Worm (Caenorhabditis elegans) whole organism, L3 larva: ENCODE measurements around the gene sup-26.

Experiments
- R02D3.7 ChIP-seq: fragments of 150-350 bp; optimal IDR thresholded peaks from 2 replicates; lab custom pipeline; 2014; ENCODE audit warnings: missing biosample characterization, missing genetic modification characterization
- aly-2 ChIP-seq: fragments of 150-350 bp; optimal IDR thresholded peaks from 2 replicates; lab custom pipeline; 2014; ENCODE audit warnings: missing biosample characterization, missing genetic modification characterization
- ceh-16 ChIP-seq: sonication (generic microtip); optimal IDR thresholded peaks from 2 replicates; lab custom pipeline; 2017; ENCODE audit warnings: missing biosample characterization, missing genetic modification characterization
- ceh-28 ChIP-seq: fragments of 150-350 bp; optimal IDR thresholded peaks from 2 replicates; lab custom pipeline; 2014; ENCODE audit warnings: missing biosample characterization, missing genetic modification reagents, missing genetic modification characterization
- ceh-82 ChIP-seq: fragments of 150-350 bp; optimal IDR thresholded peaks from 2 replicates; lab custom pipeline; 2014; ENCODE audit warnings: missing biosample characterization, missing genetic modification characterization
- ceh-9 ChIP-seq: sonication (generic microtip); optimal IDR thresholded peaks from 2 replicates; lab custom pipeline; 2018; ENCODE audit warnings: missing biosample characterization, missing genetic modification characterization
- daf-12 ChIP-seq: fragments of 150-350 bp; optimal IDR thresholded peaks from 2 replicates; lab custom pipeline; 2014; ENCODE audit warnings: missing biosample characterization, missing genetic modification reagents, missing genetic modification characterization
- egl-27 ChIP-seq: sonication (generic microtip); optimal IDR thresholded peaks from 4 replicates; lab custom pipeline; 2017; ENCODE audit warnings: missing biosample characterization, missing genetic modification reagents, missing genetic modification characterization
- egl-5 ChIP-seq: fragments of 150-350 bp; optimal IDR thresholded peaks from 2 replicates; lab custom pipeline; 2017; ENCODE audit warnings: missing biosample characterization, missing genetic modification reagents, missing genetic modification characterization, inconsistent platforms
- elt-2 ChIP-seq: sonication (generic microtip); optimal IDR thresholded peaks from 2 replicates; lab custom pipeline; 2016; ENCODE audit warnings: missing genetic modification reagents, mild to moderate bottlenecking, missing genetic modification characterization, missing compliant biosample characterization
- elt-3 ChIP-seq, 3 experiments: fragments of 150-350 bp in 1 of 3; sonication (generic microtip) in 2 of 3; optimal IDR thresholded peaks; 2 replicates in 2 of 3; 4 replicates in 1 of 3; lab custom pipeline; 2014 to 2017; ENCODE audit warnings: missing biosample characterization in 3 of 3, missing genetic modification characterization in 3 of 3
- eor-1 ChIP-seq, 2 experiments: fragments of 150-350 bp; optimal IDR thresholded peaks; 2 replicates each; lab custom pipeline; 2014 to 2018; ENCODE audit warnings: missing biosample characterization in 2 of 2, missing genetic modification characterization in 2 of 2
- fkh-10 ChIP-seq: sonication (generic microtip); optimal IDR thresholded peaks from 2 replicates; lab custom pipeline; 2017; ENCODE audit warnings: missing biosample characterization, missing genetic modification reagents, missing genetic modification characterization
- fkh-2 ChIP-seq: fragments of 150-350 bp; optimal IDR thresholded peaks from 2 replicates; lab custom pipeline; 2014; ENCODE audit warnings: missing biosample characterization, missing genetic modification reagents, missing genetic modification characterization
- fos-1 ChIP-seq: fragments of 150-350 bp; optimal IDR thresholded peaks from 2 replicates; lab custom pipeline; 2014; ENCODE audit warnings: missing biosample characterization, missing genetic modification characterization
- hmg-11 ChIP-seq: sonication (generic microtip); optimal IDR thresholded peaks from 2 replicates; lab custom pipeline; 2016; ENCODE audit warnings: missing genetic modification characterization, missing compliant biosample characterization
- jun-1 ChIP-seq: fragments of 150-350 bp; optimal IDR thresholded peaks from 2 replicates; lab custom pipeline; 2014; ENCODE audit warnings: missing biosample characterization, missing genetic modification reagents, missing genetic modification characterization
- lin-15B ChIP-seq: fragments of 150-350 bp; optimal IDR thresholded peaks from 2 replicates; lab custom pipeline; 2014; ENCODE audit warnings: missing biosample characterization, missing genetic modification characterization
- lin-39 ChIP-seq: fragments of 150-350 bp; optimal IDR thresholded peaks from 2 replicates; lab custom pipeline; 2018; ENCODE audit warnings: missing biosample characterization, missing genetic modification reagents, missing genetic modification characterization
- lsy-12 ChIP-seq: sonication (generic microtip); optimal IDR thresholded peaks from 2 replicates; lab custom pipeline; 2016; ENCODE audit warnings: mild to moderate bottlenecking, missing genetic modification characterization, missing compliant biosample characterization
- nfya-1 ChIP-seq: sonication (generic microtip); optimal IDR thresholded peaks from 2 replicates; lab custom pipeline; 2017; ENCODE audit warnings: missing genetic modification characterization, mild to moderate bottlenecking, missing compliant biosample characterization, antibody characterized with exemption, moderate library complexity; ENCODE audit not compliant: insufficient read depth
- nhr-11 ChIP-seq: fragments of 150-350 bp; optimal IDR thresholded peaks from 2 replicates; lab custom pipeline; 2014; ENCODE audit warnings: missing biosample characterization, missing genetic modification characterization
- nhr-12 ChIP-seq: fragments of 150-350 bp; optimal IDR thresholded peaks from 2 replicates; lab custom pipeline; 2014; ENCODE audit warnings: missing biosample characterization, missing genetic modification characterization
- nhr-23 ChIP-seq: fragments of 150-350 bp; optimal IDR thresholded peaks from 2 replicates; lab custom pipeline; 2014; ENCODE audit warnings: missing biosample characterization, missing genetic modification reagents, missing genetic modification characterization
- nhr-25 ChIP-seq: sonication (generic microtip); optimal IDR thresholded peaks from 2 replicates; lab custom pipeline; 2017; ENCODE audit warnings: missing biosample characterization, missing genetic modification characterization
- nhr-28 ChIP-seq: fragments of 150-350 bp; optimal IDR thresholded peaks from 2 replicates; lab custom pipeline; 2014; ENCODE audit warnings: missing biosample characterization, missing genetic modification characterization
- nhr-43 ChIP-seq: sonication (generic microtip); optimal IDR thresholded peaks from 2 replicates; lab custom pipeline; 2016; ENCODE audit warnings: mild to moderate bottlenecking, missing genetic modification characterization, missing compliant biosample characterization; ENCODE audit not compliant: poor library complexity, severe bottlenecking
- nhr-67 ChIP-seq: fragments of 150-350 bp; optimal IDR thresholded peaks from 2 replicates; lab custom pipeline; 2014; ENCODE audit warnings: missing biosample characterization, missing genetic modification characterization
- nhr-76 ChIP-seq: fragments of 150-350 bp; sonication (generic microtip); optimal IDR thresholded peaks from 5 replicates; lab custom pipeline; 2014; ENCODE audit warnings: missing biosample characterization, missing genetic modification characterization
- pha-4 ChIP-seq: fragments of 150-350 bp; optimal IDR thresholded peaks from 2 replicates; lab custom pipeline; 2014; ENCODE audit warnings: missing biosample characterization, missing genetic modification reagents, missing genetic modification characterization
- pqm-1 ChIP-seq: fragments of 150-350 bp; optimal IDR thresholded peaks from 2 replicates; lab custom pipeline; 2017; ENCODE audit warnings: missing biosample characterization, missing genetic modification characterization, inconsistent platforms
- skn-1 ChIP-seq: fragments of 150-350 bp; optimal IDR thresholded peaks from 2 replicates; lab custom pipeline; 2014; ENCODE audit warnings: missing biosample characterization, missing genetic modification characterization
- snpc-4 ChIP-seq: fragments of 150-350 bp; optimal IDR thresholded peaks from 2 replicates; lab custom pipeline; 2014; ENCODE audit warnings: missing biosample characterization, missing genetic modification characterization
- tbx-2 ChIP-seq: sonication (generic microtip); optimal IDR thresholded peaks from 2 replicates; lab custom pipeline; 2016; ENCODE audit warnings: mild to moderate bottlenecking, missing genetic modification characterization, missing compliant biosample characterization
- unc-39 ChIP-seq: sonication (generic microtip); optimal IDR thresholded peaks from 4 replicates; lab custom pipeline; 2017; ENCODE audit warnings: missing biosample characterization, missing genetic modification characterization
- unc-62 ChIP-seq: fragments of 150-350 bp; sonication (generic microtip); optimal IDR thresholded peaks from 4 replicates; lab custom pipeline; 2014; ENCODE audit warnings: missing biosample characterization, missing genetic modification reagents, missing genetic modification characterization
- zag-1 ChIP-seq: fragments of 150-350 bp; optimal IDR thresholded peaks from 2 replicates; lab custom pipeline; 2014; ENCODE audit warnings: missing biosample characterization, missing genetic modification characterization
- ztf-11 ChIP-seq: fragments of 150-350 bp; optimal IDR thresholded peaks from 2 replicates; lab custom pipeline; 2014; ENCODE audit warnings: missing biosample characterization, missing genetic modification characterization

Gene sup-26

ce11 chrIII:4281955-4282618, 2.1 kb upstream of the sup-26 start (continued):
- TF ChIP-seq nhr-43 (tag; lab: Kevin White, UChicago) (peak; percentile 98), unc-62 (GFP tag; lab: Kevin White, UChicago) (peak; percentile 98), egl-27 (tag; lab: Kevin White, UChicago) (peak; percentile 72), zag-1 (peak; percentile 75), jun-1 (peak; percentile 97), hmg-11 (tag; lab: Kevin White, UChicago) (peak; percentile 98), nhr-11 (tag; lab: Kevin White, UChicago) (peak; percentile 92), fkh-2 (tag; lab: Kevin White, UChicago) (no peak), lin-15B (peak; percentile 85), nhr-67 (tag; lab: Kevin White, UChicago) (no peak), unc-39 (tag; lab: Kevin White, UChicago) (no peak), aly-2 (tag; lab: Kevin White, UChicago) (peak; percentile 51), ztf-11 (tag; lab: Kevin White, UChicago) (no peak), nhr-28 (peak; percentile 40), ceh-82 (peak; percentile 82), nhr-23 (tag; lab: Kevin White, UChicago) (peak; percentile 98), daf-12 (tag; lab: Kevin White, UChicago) (peak; percentile 64), skn-1 (tag; lab: Kevin White, UChicago) (no peak), egl-5 (tag; lab: Kevin White, UChicago) (peak; percentile 92)

ce11 chrIII:4278203-4278602, 1.8 kb downstream of the sup-26 start:
- TF ChIP-seq nhr-12 (tag; lab: Kevin White, UChicago) (no peak), tbx-2 (tag; lab: Kevin White, UChicago) (no peak), nhr-25 (tag; lab: Kevin White, UChicago) (no peak), ceh-9 (tag; lab: Kevin White, UChicago) (no peak), R02D3.7 (tag; lab: Kevin White, UChicago) (no peak), pqm-1 (no peak), pha-4 (no peak)

- TF ChIP-seq fos-1 (tag; lab: Kevin White, UChicago) = no peak
- TF ChIP-seq elt-3 (tag; optimal IDR thresholded peaks at IDR 0.05; lab: Kevin White, UChicago) = no peak
- no peak for TF ChIP-seq snpc-4 (tag; lab: Kevin White, UChicago)
- no peak for TF ChIP-seq daf-12 (tag; lab: Kevin White, UChicago)
- no peak for TF ChIP-seq pha-4
- no peak for TF ChIP-seq fkh-10
- no peak for TF ChIP-seq nhr-76
- no peak for TF ChIP-seq egl-5 (tag; lab: Kevin White, UChicago)
- no peak for TF ChIP-seq lin-15B
- TF ChIP-seq eor-1 (tag; optimal IDR thresholded peaks at IDR 0.05; lab: Kevin White, UChicago) = no peak
- TF ChIP-seq ceh-28 = no peak
- TF ChIP-seq nfya-1 (tag; lab: Kevin White, UChicago) = no peak
- no peak for TF ChIP-seq zag-1
- no peak for TF ChIP-seq unc-62 (GFP tag; lab: Kevin White, UChicago)
- no peak for TF ChIP-seq ztf-11 (tag; lab: Kevin White, UChicago)
- TF ChIP-seq lsy-12 = no peak
- TF ChIP-seq nhr-12 (tag; lab: Kevin White, UChicago) = no peak
- no peak for TF ChIP-seq ceh-16 (tag; lab: Kevin White, UChicago)
- no peak for TF ChIP-seq elt-2 (tag; lab: Kevin White, UChicago)
Observed at ce11 chrIII:4277762-4278161, 2.3 kb downstream of the sup-26 start.

ce11 chrIII:4276277-4276676, 3.7 kb downstream of the sup-26 start:
- TF ChIP-seq ceh-28 (no peak), nhr-43 (tag; lab: Kevin White, UChicago) (no peak), nhr-11 (tag; lab: Kevin White, UChicago) (no peak), nfya-1 (tag; lab: Kevin White, UChicago) (no peak), lin-39 (tag; lab: Kevin White, UChicago) (no peak), tbx-2 (tag; lab: Kevin White, UChicago) (no peak), unc-39 (tag; lab: Kevin White, UChicago) (no peak), eor-1 (tag; optimal IDR thresholded peaks at IDR 0.05; lab: Kevin White, UChicago) (no peak), snpc-4 (tag; lab: Kevin White, UChicago) (no peak), fkh-2 (tag; lab: Kevin White, UChicago) (no peak), unc-62 (GFP tag; lab: Kevin White, UChicago) (no peak), aly-2 (tag; lab: Kevin White, UChicago) (no peak), ztf-11 (tag; lab: Kevin White, UChicago) (no peak), fos-1 (tag; lab: Kevin White, UChicago) (no peak), pha-4 (no peak)
